Worm (Caenorhabditis elegans) whole organism, L4/young adult: ENCODE data around the gene srt-52.

Experiments used
- W03F9.2 ChIP-seq: fragments of 150-350 bp; optimal IDR thresholded peaks from 2 replicates; lab custom pipeline; 2014; ENCODE audit warnings: missing biosample characterization, missing genetic modification characterization
- dao-5 ChIP-seq: sonication (generic microtip); optimal IDR thresholded peaks from 2 replicates; lab custom pipeline; 2016; ENCODE audit warnings: missing genotype, missing genetic modification characterization, moderate library complexity, missing compliant biosample characterization
- him-1 ChIP-seq: sonication (generic microtip); optimal IDR thresholded peaks from 2 replicates; lab custom pipeline; 2016; ENCODE audit warnings: missing genotype, missing genetic modification reagents, missing genetic modification characterization, missing compliant biosample characterization

Gene srt-52

DNA sequence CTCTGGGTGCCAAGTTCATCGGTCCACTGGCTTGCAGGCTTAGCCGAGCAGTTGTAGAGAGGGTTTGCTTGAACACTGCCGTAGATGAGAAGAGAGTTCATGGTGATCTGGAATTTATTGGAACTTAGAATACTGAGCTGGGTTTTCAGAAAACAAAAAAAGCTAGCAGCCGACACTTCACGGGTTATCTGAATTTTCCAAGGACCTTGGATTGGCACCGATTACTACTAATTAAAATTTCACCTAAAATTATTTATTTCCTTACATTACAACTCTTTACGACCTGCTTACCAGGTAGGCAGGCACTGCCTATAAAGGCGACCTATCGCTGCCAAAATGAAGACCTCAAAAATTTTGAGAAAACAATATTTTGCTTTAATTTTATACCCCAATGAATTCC, at the start of gene srt-52:
TSS of gene srt-52 (minus strand) at position 101 of the 400 bp plus-strand sequence.
- TF ChIP-seq W03F9.2 (tag; lab: Kevin White, UChicago): no peak
- no peak for TF ChIP-seq him-1 (tag; lab: Kevin White, UChicago)
- TF ChIP-seq dao-5 (tag; lab: Kevin White, UChicago): no peak

- TF ChIP-seq W03F9.2 (tag; lab: Kevin White, UChicago) (peak; percentile 96), dao-5 (tag; lab: Kevin White, UChicago) (no peak), him-1 (tag; lab: Kevin White, UChicago) (no peak)
Measured at ce11 chrV:104474-104873, 48.6 kb upstream of the srt-52 start, which contains the start of gene picd-1. TSS of gene picd-1 (plus strand) at chrV:104825.

- TF ChIP-seq W03F9.2 (tag; lab: Kevin White, UChicago): no peak
- TF ChIP-seq him-1 (tag; lab: Kevin White, UChicago): no peak
- no peak for TF ChIP-seq dao-5 (tag; lab: Kevin White, UChicago)
Measured at ce11 chrV:103977-104376, 48.1 kb upstream of the srt-52 start, which contains the start of gene rps-27. TSS of gene rps-27 (minus strand) at chrV:104077.

DNA sequence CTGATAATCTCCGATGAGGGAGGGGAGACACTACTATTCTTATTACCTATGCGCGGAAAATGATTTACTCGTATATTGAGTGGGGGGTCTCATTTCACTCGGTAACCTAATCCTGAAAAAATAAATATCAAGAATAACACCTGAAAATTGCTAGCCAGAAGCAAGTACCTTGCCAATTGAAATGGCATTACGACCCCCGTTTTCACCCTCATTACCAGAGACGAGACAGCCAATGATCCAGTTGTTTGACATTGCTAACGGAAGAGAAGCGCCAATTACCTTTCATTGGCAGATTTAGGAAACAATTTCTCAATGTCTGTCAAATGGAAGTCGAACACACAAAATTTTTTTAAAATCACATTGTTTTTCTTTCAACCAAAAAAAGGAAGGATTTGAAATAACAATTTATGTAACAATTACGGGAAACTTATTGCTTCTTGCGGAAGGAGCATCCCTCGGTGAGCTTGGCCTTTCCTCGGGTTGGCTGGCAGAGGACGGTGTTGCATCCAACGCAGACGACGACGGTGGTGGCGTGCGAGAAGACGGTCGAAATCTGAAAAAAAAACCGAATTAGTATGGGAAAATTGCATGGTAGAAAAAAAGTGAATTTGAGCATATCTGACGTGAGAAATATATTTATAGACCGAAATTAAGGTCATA, 47.3 kb upstream of the srt-52 start:
- no peak for TF ChIP-seq dao-5 (tag; lab: Kevin White, UChicago)
- TF ChIP-seq him-1 (tag; lab: Kevin White, UChicago): no peak
- no peak for TF ChIP-seq W03F9.2 (tag; lab: Kevin White, UChicago)

ce11 chrV:102165-102564, 46.3 kb upstream of the srt-52 start:
- TF ChIP-seq him-1 (tag; lab: Kevin White, UChicago) (no peak), dao-5 (tag; lab: Kevin White, UChicago) (no peak), W03F9.2 (tag; lab: Kevin White, UChicago) (no peak)

DNA sequence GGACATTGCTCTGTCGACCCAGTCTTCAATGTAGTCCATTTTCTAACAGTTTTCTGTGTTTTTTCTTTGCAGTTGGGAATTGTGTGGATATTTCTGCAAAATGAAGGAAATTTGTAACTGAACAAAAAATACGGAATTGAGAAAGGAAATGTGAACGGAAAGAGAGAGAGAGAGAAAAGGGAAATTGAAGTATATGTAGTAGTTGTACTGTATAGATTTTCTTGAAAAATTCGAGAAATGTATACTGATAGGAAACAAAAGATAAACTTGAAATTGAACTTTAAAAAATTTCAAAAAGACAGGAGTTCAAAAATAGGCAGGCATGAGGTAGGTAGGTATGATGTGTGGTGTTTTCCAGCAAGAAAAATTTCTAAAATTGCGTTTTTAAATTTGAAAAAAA, 27.9 kb upstream of the srt-52 start, which contains the start of gene daam-1:
TSS of gene daam-1 (minus strand) at position 101 of the 400 bp plus-strand sequence.
- no peak for TF ChIP-seq W03F9.2 (tag; lab: Kevin White, UChicago)
- no peak for TF ChIP-seq dao-5 (tag; lab: Kevin White, UChicago)
- TF ChIP-seq him-1 (tag; lab: Kevin White, UChicago): no peak

ce11 chrV:68112-68511, 12.3 kb upstream of the srt-52 start:
- no peak for TF ChIP-seq dao-5 (tag; lab: Kevin White, UChicago)
- TF ChIP-seq W03F9.2 (tag; lab: Kevin White, UChicago): no peak

DNA sequence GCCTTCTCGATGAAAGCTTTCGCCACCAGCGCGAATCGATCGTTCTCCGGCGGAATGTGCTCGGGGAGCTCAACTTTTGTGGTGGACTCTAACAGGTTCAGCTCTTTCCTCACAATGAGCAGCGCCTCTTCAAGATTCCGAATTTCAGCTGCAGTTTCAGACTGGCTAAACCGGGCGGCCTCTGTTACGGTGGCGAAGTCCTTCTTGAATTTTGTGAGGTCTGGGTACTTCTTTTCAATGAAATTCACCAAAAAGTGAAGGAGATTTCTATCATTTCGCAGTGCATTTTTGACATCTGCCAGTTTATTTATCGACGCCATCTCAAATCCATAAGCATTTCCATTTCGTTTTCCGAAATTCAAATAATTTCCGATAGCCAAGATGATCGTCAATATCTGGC, 10.7 kb upstream of the srt-52 start:
- TF ChIP-seq dao-5 (tag; lab: Kevin White, UChicago) (no peak), W03F9.2 (tag; lab: Kevin White, UChicago) (no peak), him-1 (tag; lab: Kevin White, UChicago) (no peak)

- TF ChIP-seq dao-5 (tag; lab: Kevin White, UChicago) (no peak), W03F9.2 (tag; lab: Kevin White, UChicago) (no peak)
Measured at ce11 chrV:63887-64286, 8.0 kb upstream of the srt-52 start.

- TF ChIP-seq W03F9.2 (tag; lab: Kevin White, UChicago): no peak
- no peak for TF ChIP-seq dao-5 (tag; lab: Kevin White, UChicago)
- no peak for TF ChIP-seq him-1 (tag; lab: Kevin White, UChicago)
Measured at ce11 chrV:58971-59370, 3.1 kb upstream of the srt-52 start, which contains the start of gene cyp-29A3. TSS of gene cyp-29A3 (plus strand) at chrV:59239.

DNA sequence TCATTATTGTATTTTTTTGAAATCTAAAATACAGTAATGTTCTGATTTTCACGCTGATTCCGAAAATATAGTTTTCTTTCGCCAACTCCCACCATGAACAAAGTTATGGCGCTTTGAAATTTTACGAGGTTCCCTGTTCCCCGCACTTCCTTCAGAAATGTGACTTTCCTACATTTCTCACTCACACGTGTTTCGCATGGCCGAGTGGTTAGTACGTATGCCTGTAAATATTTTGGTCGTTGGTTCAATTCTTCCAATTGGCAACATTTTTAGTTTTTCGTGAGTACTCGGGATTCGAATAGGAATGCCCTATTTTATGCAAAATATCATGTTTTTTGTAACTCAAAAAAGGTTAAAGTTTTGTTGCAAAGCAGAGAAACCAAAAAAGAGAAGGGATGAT, 2.6 kb downstream of the srt-52 start:
- TF ChIP-seq dao-5 (tag; lab: Kevin White, UChicago) (no peak), W03F9.2 (tag; lab: Kevin White, UChicago) (no peak), him-1 (tag; lab: Kevin White, UChicago) (no peak)

ce11 chrV:48622-49021, 7.2 kb downstream of the srt-52 start, which contains the start of gene B0348.1:
TSS of gene B0348.1 (plus strand) at chrV:48922.
- TF ChIP-seq W03F9.2 (tag; lab: Kevin White, UChicago) (no peak), dao-5 (tag; lab: Kevin White, UChicago) (no peak), him-1 (tag; lab: Kevin White, UChicago) (no peak)

- no peak for TF ChIP-seq dao-5 (tag; lab: Kevin White, UChicago)
- no peak for TF ChIP-seq him-1 (tag; lab: Kevin White, UChicago)
Measured at ce11 chrV:47799-48198, 8.0 kb downstream of the srt-52 start.

DNA sequence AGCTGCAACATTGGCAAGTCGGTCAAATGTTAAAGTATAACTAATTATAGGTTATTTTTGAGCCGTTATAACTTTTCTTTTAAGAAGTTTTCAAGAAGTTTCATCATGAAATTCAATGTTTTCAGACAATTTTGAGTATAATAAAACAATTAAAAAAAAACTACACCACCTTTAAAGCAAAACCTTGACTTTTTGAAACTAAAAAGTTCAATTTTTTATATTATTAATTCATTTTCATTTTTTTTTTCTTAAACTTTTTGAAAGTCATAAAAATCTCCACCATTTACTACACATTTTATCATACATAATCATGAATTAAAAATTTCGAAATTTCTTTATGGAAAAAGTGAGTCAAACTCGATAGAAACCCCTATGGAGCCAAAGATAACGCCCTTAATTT, 10.8 kb downstream of the srt-52 start, which contains the start of gene B0348.2:
TSS of gene B0348.2 (plus strand) at position 301 of the 400 bp plus-strand sequence.
- TF ChIP-seq him-1 (tag; lab: Kevin White, UChicago) (no peak), dao-5 (tag; lab: Kevin White, UChicago) (no peak), W03F9.2 (tag; lab: Kevin White, UChicago) (no peak)
